Worm (Caenorhabditis elegans) whole organism, early embryonic: Measurements from ENCODE around the gene W08E12.6.

Experiments
- B0310.2 ChIP-seq: sonication (generic microtip); optimal IDR thresholded peaks from 2 replicates; lab custom pipeline; 2016; ENCODE audit warnings: mild to moderate bottlenecking, missing genetic modification characterization, missing compliant biosample characterization
- F13C5.2 ChIP-seq: sonication (generic microtip); optimal IDR thresholded peaks from 2 replicates; lab custom pipeline; 2017; ENCODE audit warnings: mild to moderate bottlenecking, missing genetic modification characterization, inconsistent platforms, missing compliant biosample characterization
- ama-1 ChIP-seq: fragments of 150-350 bp; optimal IDR thresholded peaks from 2 replicates; lab custom pipeline; 2014
- ceh-13 ChIP-seq: fragments of 200-800 bp; sonication (Bioruptor generic); optimal IDR thresholded peaks from 2 replicates; lab custom pipeline; 2018; ENCODE audit warnings: mild to moderate bottlenecking, missing genetic modification characterization, missing compliant biosample characterization
- ceh-36 ChIP-seq: sonication (generic microtip); optimal IDR thresholded peaks from 2 replicates; lab custom pipeline; 2016; ENCODE audit warnings: missing genetic modification characterization, inconsistent platforms, missing compliant biosample characterization
- flt-1 ChIP-seq: fragments of 200-800 bp; sonication (Bioruptor generic); IDR thresholded peaks from 2 replicates; pipeline ENCODE4 v1.3.6; 2022; ENCODE audit warnings: missing genetic modification characterization, missing compliant biosample characterization
- hnd-1 ChIP-seq: sonication (generic microtip); optimal IDR thresholded peaks from 2 replicates; lab custom pipeline; 2016; ENCODE audit warnings: missing genetic modification characterization, missing compliant biosample characterization
- pes-1 ChIP-seq: fragments of 200-800 bp; sonication (Bioruptor generic); IDR thresholded peaks from 2 replicates; pipeline ENCODE4 v1.3.6; 2022; ENCODE audit warnings: missing genetic modification reagents, missing genetic modification characterization, missing compliant biosample characterization
- tbx-37 ChIP-seq: fragments of 200-800 bp; sonication (Bioruptor generic); conservative IDR thresholded peaks from 2 replicates; pipeline ENCODE4 v1.3.6; 2022; ENCODE audit warnings: missing genetic modification reagents, missing genetic modification characterization, missing compliant biosample characterization

- TF ChIP-seq ama-1 (lab: Kevin White, UChicago) (no peak), tbx-37 (GFP tag; lab: Robert Waterston, UW) (no peak), pes-1 (GFP tag; lab: Robert Waterston, UW) (no peak), B0310.2 (tag; lab: Kevin White, UChicago) (no peak), flt-1 (GFP tag; lab: Robert Waterston, UW) (no peak), hnd-1 (no peak), ceh-13 (GFP tag; lab: Kevin White, UChicago) (no peak), ceh-36 (tag; lab: Kevin White, UChicago) (no peak), F13C5.2 (no peak)
Observed at ce11 chrIV:3345484-3345883, 47.1 kb downstream of the W08E12.6 start.
